Fruit fly (Drosophila melanogaster) whole organism, embryonic: ENCODE data around the gene RpS28a.
A peak's percentile ranks its signal among the peaks of the same experiment; 100 is the strongest.

Experiments
- Bgb ChIP-seq: fragments of 200-800 bp; sonication (Bioruptor generic); IDR thresholded peaks from 2 replicates; pipeline ENCODE4 v1.3.6; 2022; ENCODE audit warnings: missing biosample characterization, missing genetic modification characterization; ENCODE audit not compliant: partially characterized antibody
- Bteb2 ChIP-seq: fragments of 200-800 bp; sonication (Bioruptor generic); optimal IDR thresholded peaks from 2 replicates; lab custom pipeline; 2016; ENCODE audit warnings: missing biosample characterization, missing genetic modification characterization
- C15 ChIP-seq: fragments of 200-800 bp; sonication (Bioruptor generic); IDR thresholded peaks from 3 replicates; pipeline ENCODE4 v1.3.6; 2022; ENCODE audit warnings: missing biosample characterization, missing genetic modification characterization
- CG10209 ChIP-seq: fragments of 200-800 bp; sonication (Bioruptor generic); optimal IDR thresholded peaks from 3 replicates; lab custom pipeline; 2017; ENCODE audit warnings: missing biosample characterization, mild to moderate bottlenecking, missing genetic modification characterization, missing genetic modification reagents
- CG10366 ChIP-seq: fragments of 200-800 bp; sonication (Bioruptor generic); IDR thresholded peaks from 2 replicates; pipeline ENCODE4 v1.3.6; 2022; ENCODE audit warnings: missing biosample characterization, missing genetic modification characterization
- CG10431 ChIP-seq: fragments of 200-800 bp; sonication (Bioruptor generic); optimal IDR thresholded peaks from 3 replicates; lab custom pipeline; 2018; ENCODE audit warnings: missing biosample characterization, mild to moderate bottlenecking, missing genetic modification characterization
- CG13123 ChIP-seq: fragments of 200-800 bp; sonication (Bioruptor generic); optimal IDR thresholded peaks from 2 replicates; lab custom pipeline; 2016; ENCODE audit warnings: missing biosample characterization, missing genetic modification characterization
- CG13296 ChIP-seq: fragments of 200-800 bp; sonication (Bioruptor generic); optimal IDR thresholded peaks from 3 replicates; lab custom pipeline; 2018; ENCODE audit warnings: missing biosample characterization, mild to moderate bottlenecking, missing genetic modification characterization
- CG14965 ChIP-seq: fragments of 200-800 bp; sonication (Bioruptor generic); optimal IDR thresholded peaks from 2 replicates; lab custom pipeline; 2016; ENCODE audit warnings: missing biosample characterization, missing genetic modification characterization, borderline replicate concordance
- CG15011 ChIP-seq: fragments of 200-800 bp; sonication (Bioruptor generic); optimal IDR thresholded peaks from 3 replicates; lab custom pipeline; 2018; ENCODE audit warnings: missing biosample characterization, mild to moderate bottlenecking, missing genetic modification characterization
- CG17328 ChIP-seq: fragments of 200-800 bp; sonication (Bioruptor generic); IDR thresholded peaks from 2 replicates; pipeline ENCODE4 v1.3.6; 2022; ENCODE audit warnings: missing biosample characterization, missing genetic modification characterization
- CG17568 ChIP-seq: fragments of 200-800 bp; sonication (Bioruptor generic); optimal IDR thresholded peaks from 2 replicates; lab custom pipeline; 2018; ENCODE audit warnings: missing biosample characterization, mild to moderate bottlenecking, missing genetic modification characterization, moderate library complexity
- CG31224 ChIP-seq: fragments of 200-800 bp; sonication (Bioruptor generic); IDR thresholded peaks from 2 replicates; pipeline ENCODE4 v1.3.6; 2022; ENCODE audit warnings: missing biosample characterization, missing genetic modification characterization
- CG31365 ChIP-seq: fragments of 200-800 bp; sonication (Bioruptor generic); optimal IDR thresholded peaks from 2 replicates; lab custom pipeline; 2018; ENCODE audit warnings: missing biosample characterization, mild to moderate bottlenecking, missing genetic modification characterization
- CG31388 ChIP-seq: fragments of 200-800 bp; sonication (Bioruptor generic); optimal IDR thresholded peaks from 2 replicates; lab custom pipeline; 2016; ENCODE audit warnings: missing biosample characterization, missing genetic modification characterization
- CG34422 ChIP-seq: fragments of 200-800 bp; sonication (Bioruptor generic); IDR thresholded peaks from 3 replicates; pipeline ENCODE4 v1.3.6; 2022; ENCODE audit warnings: missing biosample characterization, missing genetic modification characterization
- CG4617 ChIP-seq: fragments of 200-800 bp; sonication (Bioruptor generic); optimal IDR thresholded peaks from 3 replicates; lab custom pipeline; 2016; ENCODE audit warnings: missing biosample characterization, missing genetic modification characterization, borderline replicate concordance
- CG4854 ChIP-seq: fragments of 200-800 bp; sonication (Bioruptor generic); optimal IDR thresholded peaks from 2 replicates; lab custom pipeline; 2016; ENCODE audit warnings: missing biosample characterization, missing genetic modification characterization, inconsistent platforms
- CG7372 ChIP-seq: fragments of 200-800 bp; sonication (Bioruptor generic); IDR thresholded peaks from 2 replicates; pipeline ENCODE4 v1.3.6; 2022; ENCODE audit warnings: missing biosample characterization, missing genetic modification characterization
- CG7987 ChIP-seq: fragments of 200-800 bp; sonication (Bioruptor generic); optimal IDR thresholded peaks from 2 replicates; lab custom pipeline; 2018; ENCODE audit warnings: missing biosample characterization, mild to moderate bottlenecking, missing genetic modification characterization, moderate library complexity
- CG8388 ChIP-seq: fragments of 200-800 bp; sonication (Bioruptor generic); optimal IDR thresholded peaks from 2 replicates; lab custom pipeline; 2019; ENCODE audit warnings: missing biosample characterization, mild to moderate bottlenecking, missing genetic modification characterization, moderate library complexity
- CG9609 ChIP-seq: fragments of 200-800 bp; sonication (Bioruptor generic); optimal IDR thresholded peaks from 3 replicates; lab custom pipeline; 2016; ENCODE audit warnings: missing biosample characterization, missing genetic modification characterization
- CrebB ChIP-seq: fragments of 200-800 bp; sonication (Bioruptor generic); optimal IDR thresholded peaks from 3 replicates; lab custom pipeline; 2018; ENCODE audit warnings: missing biosample characterization, mild to moderate bottlenecking, missing genetic modification characterization
- Deaf1 ChIP-seq: fragments of 200-800 bp; optimal IDR thresholded peaks from 3 replicates; lab custom pipeline; 2019; ENCODE audit warnings: missing biosample characterization, mild to moderate bottlenecking, missing genetic modification characterization, moderate library complexity
- HHEX ChIP-seq: fragments of 200-800 bp; sonication (Bioruptor generic); optimal IDR thresholded peaks from 3 replicates; lab custom pipeline; 2017; ENCODE audit warnings: missing biosample characterization, mild to moderate bottlenecking, missing genetic modification characterization, missing genetic modification reagents
- Lpt ChIP-seq: fragments of >200 bp; optimal IDR thresholded peaks from 2 replicates; lab custom pipeline; 2018; ENCODE audit warnings: missing biosample characterization, missing genetic modification characterization
- Meics ChIP-seq: fragments of 200-800 bp; sonication (Bioruptor generic); optimal IDR thresholded peaks from 2 replicates; lab custom pipeline; 2017; ENCODE audit warnings: missing biosample characterization, mild to moderate bottlenecking, missing genetic modification characterization
- Scr ChIP-seq: fragments of 200-800 bp; sonication (Bioruptor generic); IDR thresholded peaks from 2 replicates; pipeline ENCODE4 v1.3.6; 2022; ENCODE audit warnings: missing biosample characterization, missing genetic modification characterization; ENCODE audit not compliant: partially characterized antibody
- Six4 ChIP-seq: fragments of 200-800 bp; sonication (Bioruptor generic); optimal IDR thresholded peaks from 2 replicates; lab custom pipeline; 2016; ENCODE audit warnings: missing biosample characterization, missing genetic modification characterization
- Ssrp ChIP-seq: fragments of 200-800 bp; sonication (Bioruptor generic); optimal IDR thresholded peaks from 2 replicates; lab custom pipeline; 2018; ENCODE audit warnings: missing biosample characterization, mild to moderate bottlenecking, missing genetic modification characterization, moderate library complexity
- TFAM ChIP-seq: fragments of 200-800 bp; sonication (Bioruptor generic); optimal IDR thresholded peaks from 2 replicates; lab custom pipeline; 2017; ENCODE audit warnings: missing biosample characterization, missing genetic modification characterization, inconsistent platforms
- amos ChIP-seq: fragments of 200-800 bp; sonication (Bioruptor generic); IDR thresholded peaks from 2 replicates; pipeline ENCODE4 v1.3.6; 2022; ENCODE audit warnings: missing biosample characterization, missing genetic modification characterization; ENCODE audit not compliant: partially characterized antibody
- ash1 ChIP-seq: fragments of 200-800 bp; sonication (Bioruptor generic); optimal IDR thresholded peaks from 2 replicates; lab custom pipeline; 2018; ENCODE audit warnings: missing biosample characterization, mild to moderate bottlenecking, missing genetic modification characterization
- bbx ChIP-seq: fragments of 200-800 bp; sonication (Bioruptor generic); IDR thresholded peaks from 2 replicates; pipeline ENCODE4 v1.3.6; 2022; ENCODE audit warnings: missing biosample characterization, missing genetic modification characterization; ENCODE audit not compliant: partially characterized antibody
- bcd ChIP-seq: fragments of 200-800 bp; sonication (Bioruptor generic); optimal IDR thresholded peaks from 2 replicates; lab custom pipeline; 2017; ENCODE audit warnings: missing biosample characterization, mild to moderate bottlenecking, missing genetic modification characterization
- cad ChIP-seq: fragments of >200 bp; optimal IDR thresholded peaks from 2 replicates; lab custom pipeline; 2017; ENCODE audit warnings: missing biosample characterization, missing genetic modification characterization
- dmrt99B ChIP-seq: fragments of 200-800 bp; sonication (Bioruptor generic); optimal IDR thresholded peaks from 2 replicates; lab custom pipeline; 2018; ENCODE audit warnings: missing biosample characterization, mild to moderate bottlenecking, missing genetic modification characterization, moderate library complexity
- eve ChIP-seq, 2 experiments: fragments of >200 bp; optimal IDR thresholded peaks; 2 replicates each; lab custom pipeline; 2017; ENCODE audit warnings: missing biosample characterization in 2 of 2, missing genetic modification characterization in 2 of 2
- gce ChIP-seq: fragments of 200-800 bp; sonication (Bioruptor generic); IDR thresholded peaks from 3 replicates; pipeline ENCODE4 v1.3.6; 2022; ENCODE audit warnings: missing biosample characterization, missing genetic modification characterization
- gsb ChIP-seq: fragments of 200-800 bp; sonication (Bioruptor generic); IDR thresholded peaks from 2 replicates; pipeline ENCODE4 v1.3.6; 2022; ENCODE audit warnings: missing biosample characterization, missing genetic modification characterization
- knrl ChIP-seq: fragments of 200-800 bp; sonication (Bioruptor generic); IDR thresholded peaks from 3 replicates; pipeline ENCODE4 v1.3.6; 2022; ENCODE audit warnings: missing biosample characterization, missing genetic modification characterization; ENCODE audit not compliant: partially characterized antibody
- oc ChIP-seq: fragments of 200-800 bp; sonication (Bioruptor generic); optimal IDR thresholded peaks from 2 replicates; lab custom pipeline; 2018; ENCODE audit warnings: missing biosample characterization, mild to moderate bottlenecking, missing genetic modification characterization, moderate library complexity
- pfk ChIP-seq: fragments of 200-800 bp; sonication (Bioruptor generic); optimal IDR thresholded peaks from 2 replicates; lab custom pipeline; 2018; ENCODE audit warnings: missing biosample characterization, mild to moderate bottlenecking, missing genetic modification characterization, moderate library complexity
- ranshi ChIP-seq: fragments of 200-800 bp; sonication (Bioruptor generic); IDR thresholded peaks from 2 replicates; pipeline ENCODE4 v1.3.6; 2022; ENCODE audit warnings: missing biosample characterization, missing genetic modification characterization
- repo ChIP-seq: fragments of 200-800 bp; sonication (Bioruptor generic); optimal IDR thresholded peaks from 2 replicates; lab custom pipeline; 2016; ENCODE audit warnings: missing biosample characterization, missing genetic modification characterization
- ro ChIP-seq: fragments of 200-800 bp; sonication (Bioruptor generic); IDR thresholded peaks from 2 replicates; pipeline ENCODE4 v1.3.6; 2022; ENCODE audit warnings: missing biosample characterization, missing genetic modification characterization
- tap ChIP-seq: fragments of 200-800 bp; optimal IDR thresholded peaks from 3 replicates; lab custom pipeline; 2019; ENCODE audit warnings: missing biosample characterization, mild to moderate bottlenecking, missing genetic modification characterization, moderate library complexity
- tio ChIP-seq: fragments of 200-800 bp; sonication (Bioruptor generic); optimal IDR thresholded peaks from 2 replicates; lab custom pipeline; 2017; ENCODE audit warnings: missing biosample characterization, missing genetic modification characterization, inconsistent platforms
- toy ChIP-seq: fragments of 200-800 bp; sonication (Bioruptor generic); IDR thresholded peaks from 2 replicates; pipeline ENCODE4 v1.3.6; 2022; ENCODE audit warnings: missing biosample characterization, missing genetic modification characterization
- wor ChIP-seq: fragments of 200-800 bp; sonication (Bioruptor generic); IDR thresholded peaks from 2 replicates; pipeline ENCODE4 v1.3.6; 2022; ENCODE audit warnings: missing biosample characterization, missing genetic modification characterization
- yki ChIP-seq: fragments of >200 bp; optimal IDR thresholded peaks from 3 replicates; lab custom pipeline; 2018

The RpS28a gene

DNA sequence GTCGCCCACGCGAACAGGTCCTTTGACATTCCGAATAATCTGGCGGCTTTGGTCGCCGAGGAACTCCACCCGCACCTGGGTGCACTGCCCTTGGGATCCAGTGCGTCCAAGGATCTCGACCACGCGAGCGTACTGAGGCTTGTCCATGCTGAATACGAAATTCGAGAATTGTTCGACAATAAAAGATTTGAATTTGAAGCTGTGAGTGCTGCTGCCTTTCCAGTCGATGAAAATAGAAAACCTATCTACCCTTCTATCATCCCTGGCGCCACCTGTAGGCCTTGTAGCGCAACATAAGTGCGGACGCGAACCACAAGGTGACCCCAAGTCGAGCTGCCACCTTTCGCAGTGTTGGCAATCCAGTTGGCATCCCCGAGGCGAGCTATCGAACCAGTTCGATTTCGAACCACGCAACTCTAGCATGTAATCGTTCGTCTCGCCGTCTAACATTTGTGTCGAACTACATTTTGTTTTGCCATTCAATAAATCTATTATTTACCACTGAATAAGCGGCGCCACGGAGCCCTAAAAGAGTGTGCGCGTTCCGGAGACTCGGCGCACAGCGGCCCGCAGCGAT is at the start of gene RpS28a, which contains the start of gene Axn (continued):
- TF ChIP-seq CG17568 (GFP tag; lab: Kevin White, UChicago): no peak
- TF ChIP-seq CG34422 (GFP tag; lab: Robert Waterston, UW): no peak; the same call in 2 of the 3 replicates
- TF ChIP-seq ro (GFP tag; lab: Robert Waterston, UW): no peak
- TF ChIP-seq Six4: no peak
- TF ChIP-seq CG31365 (tag; lab: Kevin White, UChicago): no peak
- no peak for TF ChIP-seq toy (GFP tag; lab: Robert Waterston, UW)
- TF ChIP-seq CG31388 (GFP tag; lab: Kevin White, UChicago): no peak
- TF ChIP-seq amos: peak; percentile 65; the same call in 1 of the 2 replicates
- no peak for TF ChIP-seq CG31224 (GFP tag; lab: Robert Waterston, UW)
- TF ChIP-seq Deaf1 (tag; lab: Kevin White, UChicago): no peak
- TF ChIP-seq bcd: no peak
- no peak for TF ChIP-seq CG17328 (GFP tag; lab: Robert Waterston, UW)
- no peak for TF ChIP-seq Ssrp (tag; lab: Kevin White, UChicago)
- peak; percentile 53 for TF ChIP-seq Bgb
- peak; percentile 6 for TF ChIP-seq CG10431 (GFP tag; lab: Kevin White, UChicago)
- TF ChIP-seq oc (tag; lab: Kevin White, UChicago): no peak
- peak; percentile 39 for TF ChIP-seq CG7987
- TF ChIP-seq ranshi (GFP tag; lab: Robert Waterston, UW): no peak
- no peak for TF ChIP-seq eve (GFP tag; optimal IDR thresholded peaks at IDR 0.05; lab: Kevin White, UChicago)
- TF ChIP-seq gsb (GFP tag; lab: Robert Waterston, UW): no peak
- no peak for TF ChIP-seq cad
- TF ChIP-seq C15: no peak
- TF ChIP-seq CG13123 (GFP tag; lab: Kevin White, UChicago): no peak
- no peak for TF ChIP-seq CG14965 (GFP tag; lab: Kevin White, UChicago)
- peak; percentile 58; the same call in 1 of the 2 replicates for TF ChIP-seq Scr (GFP tag; lab: Robert Waterston, UW)
- no peak for TF ChIP-seq yki (lab: Kevin White, UChicago)
- TF ChIP-seq gce (GFP tag; lab: Robert Waterston, UW): no peak
- TF ChIP-seq Lpt: no peak
- no peak for TF ChIP-seq tio (GFP tag; lab: Kevin White, UChicago)
- peak; percentile 67 for TF ChIP-seq CG4617
- no peak for TF ChIP-seq pfk (GFP tag; lab: Kevin White, UChicago)
- TF ChIP-seq ash1: no peak
- no peak for TF ChIP-seq HHEX (GFP tag; lab: Kevin White, UChicago)
- TF ChIP-seq bbx (GFP tag; lab: Robert Waterston, UW): peak; percentile 66
- no peak for TF ChIP-seq CG7372
- TF ChIP-seq Meics (GFP tag; lab: Kevin White, UChicago): no peak
- TF ChIP-seq Bteb2 (GFP tag; lab: Kevin White, UChicago): no peak
- no peak for TF ChIP-seq CG8388
- TF ChIP-seq tap (tag; lab: Kevin White, UChicago): no peak
- no peak for TF ChIP-seq CG15011 (GFP tag; lab: Kevin White, UChicago)
- TF ChIP-seq repo: no peak
- no peak for TF ChIP-seq wor (GFP tag; lab: Robert Waterston, UW)
- no peak for TF ChIP-seq CrebB (tag; lab: Kevin White, UChicago)
- no peak for TF ChIP-seq CG10366
- TF ChIP-seq CG4854 (GFP tag; lab: Kevin White, UChicago): no peak
- TF ChIP-seq TFAM: no peak
- no peak for TF ChIP-seq dmrt99B (tag; lab: Kevin White, UChicago)
- no peak for TF ChIP-seq CG10209 (GFP tag; lab: Kevin White, UChicago)
- peak; percentile 49 for TF ChIP-seq CG9609 (GFP tag; lab: Kevin White, UChicago)
- peak; percentile 54; the same call in 2 of the 3 replicates for TF ChIP-seq knrl (GFP tag; lab: Robert Waterston, UW)
- TF ChIP-seq CG13296: no peak
